Worm (Caenorhabditis elegans) whole organism, L3 larva: Measurements from ENCODE around the gene cpx-2.

Experiments used
- R02D3.7 ChIP-seq: fragments of 150-350 bp; optimal IDR thresholded peaks from 2 replicates; lab custom pipeline; 2014; ENCODE audit warnings: missing biosample characterization, missing genetic modification characterization
- ZK546.5 ChIP-seq: sonication (generic microtip); optimal IDR thresholded peaks from 2 replicates; lab custom pipeline; 2017; ENCODE audit warnings: missing biosample characterization, missing genetic modification characterization
- aly-2 ChIP-seq: fragments of 150-350 bp; optimal IDR thresholded peaks from 2 replicates; lab custom pipeline; 2014; ENCODE audit warnings: missing biosample characterization, missing genetic modification characterization
- ama-1 ChIP-seq: fragments of 150-350 bp; optimal IDR thresholded peaks from 2 replicates; lab custom pipeline; 2018
- ceh-16 ChIP-seq: sonication (generic microtip); optimal IDR thresholded peaks from 2 replicates; lab custom pipeline; 2017; ENCODE audit warnings: missing biosample characterization, missing genetic modification characterization
- ceh-28 ChIP-seq: fragments of 150-350 bp; optimal IDR thresholded peaks from 2 replicates; lab custom pipeline; 2014; ENCODE audit warnings: missing biosample characterization, missing genetic modification reagents, missing genetic modification characterization
- ceh-9 ChIP-seq: sonication (generic microtip); optimal IDR thresholded peaks from 2 replicates; lab custom pipeline; 2018; ENCODE audit warnings: missing biosample characterization, missing genetic modification characterization
- egl-27 ChIP-seq: sonication (generic microtip); optimal IDR thresholded peaks from 4 replicates; lab custom pipeline; 2017; ENCODE audit warnings: missing biosample characterization, missing genetic modification reagents, missing genetic modification characterization
- elt-1 ChIP-seq: fragments of 150-350 bp; optimal IDR thresholded peaks from 2 replicates; lab custom pipeline; 2014; ENCODE audit warnings: missing biosample characterization, missing genetic modification characterization
- elt-2 ChIP-seq: sonication (generic microtip); optimal IDR thresholded peaks from 2 replicates; lab custom pipeline; 2016; ENCODE audit warnings: missing genetic modification reagents, mild to moderate bottlenecking, missing genetic modification characterization, missing compliant biosample characterization
- elt-3 ChIP-seq, 3 experiments: fragments of 150-350 bp in 1 of 3; sonication (generic microtip) in 2 of 3; optimal IDR thresholded peaks; 2 replicates in 2 of 3; 4 replicates in 1 of 3; lab custom pipeline; 2014 to 2017; ENCODE audit warnings: missing biosample characterization in 3 of 3, missing genetic modification characterization in 3 of 3
- eor-1 ChIP-seq, 2 experiments: fragments of 150-350 bp; optimal IDR thresholded peaks; 2 replicates each; lab custom pipeline; 2014 to 2018; ENCODE audit warnings: missing biosample characterization in 2 of 2, missing genetic modification characterization in 2 of 2
- fkh-10 ChIP-seq: sonication (generic microtip); optimal IDR thresholded peaks from 2 replicates; lab custom pipeline; 2017; ENCODE audit warnings: missing biosample characterization, missing genetic modification reagents, missing genetic modification characterization
- fkh-2 ChIP-seq: fragments of 150-350 bp; optimal IDR thresholded peaks from 2 replicates; lab custom pipeline; 2014; ENCODE audit warnings: missing biosample characterization, missing genetic modification reagents, missing genetic modification characterization
- fos-1 ChIP-seq: fragments of 150-350 bp; optimal IDR thresholded peaks from 2 replicates; lab custom pipeline; 2014; ENCODE audit warnings: missing biosample characterization, missing genetic modification characterization
- jun-1 ChIP-seq: fragments of 150-350 bp; optimal IDR thresholded peaks from 2 replicates; lab custom pipeline; 2014; ENCODE audit warnings: missing biosample characterization, missing genetic modification reagents, missing genetic modification characterization
- lin-15B ChIP-seq: fragments of 150-350 bp; optimal IDR thresholded peaks from 2 replicates; lab custom pipeline; 2014; ENCODE audit warnings: missing biosample characterization, missing genetic modification characterization
- lsy-12 ChIP-seq: sonication (generic microtip); optimal IDR thresholded peaks from 2 replicates; lab custom pipeline; 2016; ENCODE audit warnings: mild to moderate bottlenecking, missing genetic modification characterization, missing compliant biosample characterization
- nhr-12 ChIP-seq: fragments of 150-350 bp; optimal IDR thresholded peaks from 2 replicates; lab custom pipeline; 2014; ENCODE audit warnings: missing biosample characterization, missing genetic modification characterization
- nhr-23 ChIP-seq: fragments of 150-350 bp; optimal IDR thresholded peaks from 2 replicates; lab custom pipeline; 2014; ENCODE audit warnings: missing biosample characterization, missing genetic modification reagents, missing genetic modification characterization
- nhr-237 ChIP-seq: fragments of 150-350 bp; optimal IDR thresholded peaks from 2 replicates; lab custom pipeline; 2014; ENCODE audit warnings: missing biosample characterization, missing genetic modification characterization
- nhr-25 ChIP-seq: sonication (generic microtip); optimal IDR thresholded peaks from 2 replicates; lab custom pipeline; 2017; ENCODE audit warnings: missing biosample characterization, missing genetic modification characterization
- nhr-43 ChIP-seq: sonication (generic microtip); optimal IDR thresholded peaks from 2 replicates; lab custom pipeline; 2016; ENCODE audit warnings: mild to moderate bottlenecking, missing genetic modification characterization, missing compliant biosample characterization; ENCODE audit not compliant: poor library complexity, severe bottlenecking
- nhr-67 ChIP-seq: fragments of 150-350 bp; optimal IDR thresholded peaks from 2 replicates; lab custom pipeline; 2014; ENCODE audit warnings: missing biosample characterization, missing genetic modification characterization
- nhr-76 ChIP-seq: fragments of 150-350 bp; sonication (generic microtip); optimal IDR thresholded peaks from 5 replicates; lab custom pipeline; 2014; ENCODE audit warnings: missing biosample characterization, missing genetic modification characterization
- nhr-77 ChIP-seq: fragments of 150-350 bp; optimal IDR thresholded peaks from 2 replicates; lab custom pipeline; 2014; ENCODE audit warnings: missing biosample characterization, missing genetic modification characterization
- pha-4 ChIP-seq: fragments of 150-350 bp; optimal IDR thresholded peaks from 2 replicates; lab custom pipeline; 2014; ENCODE audit warnings: missing biosample characterization, missing genetic modification reagents, missing genetic modification characterization
- sea-2 ChIP-seq: fragments of 150-350 bp; sonication (generic microtip); optimal IDR thresholded peaks from 4 replicates; lab custom pipeline; 2014; ENCODE audit warnings: missing biosample characterization, missing genetic modification reagents, missing genetic modification characterization
- skn-1 ChIP-seq: fragments of 150-350 bp; optimal IDR thresholded peaks from 2 replicates; lab custom pipeline; 2014; ENCODE audit warnings: missing biosample characterization, missing genetic modification characterization
- snpc-4 ChIP-seq: fragments of 150-350 bp; optimal IDR thresholded peaks from 2 replicates; lab custom pipeline; 2014; ENCODE audit warnings: missing biosample characterization, missing genetic modification characterization
- tbx-2 ChIP-seq: sonication (generic microtip); optimal IDR thresholded peaks from 2 replicates; lab custom pipeline; 2016; ENCODE audit warnings: mild to moderate bottlenecking, missing genetic modification characterization, missing compliant biosample characterization
- unc-39 ChIP-seq: sonication (generic microtip); optimal IDR thresholded peaks from 4 replicates; lab custom pipeline; 2017; ENCODE audit warnings: missing biosample characterization, missing genetic modification characterization
- unc-62 ChIP-seq: fragments of 150-350 bp; sonication (generic microtip); optimal IDR thresholded peaks from 4 replicates; lab custom pipeline; 2014; ENCODE audit warnings: missing biosample characterization, missing genetic modification reagents, missing genetic modification characterization
- ztf-11 ChIP-seq: fragments of 150-350 bp; optimal IDR thresholded peaks from 2 replicates; lab custom pipeline; 2014; ENCODE audit warnings: missing biosample characterization, missing genetic modification characterization
- ztf-4 ChIP-seq: fragments of 150-350 bp; optimal IDR thresholded peaks from 2 replicates; lab custom pipeline; 2014; ENCODE audit warnings: missing biosample characterization, missing genetic modification characterization

The cpx-2 gene

ce11 chrX:13071120-13071519 is at the start of gene cpx-2:
cpx-2 (minus strand) TSS chrX:13071220.
- TF ChIP-seq ztf-4 (tag; lab: Kevin White, UChicago) (no peak), unc-62 (no peak), fkh-2 (no peak), pha-4 (tag; lab: Kevin White, UChicago) (no peak), snpc-4 (tag; lab: Kevin White, UChicago) (no peak), skn-1 (tag; lab: Kevin White, UChicago) (no peak), fkh-10 (GFP tag; lab: Kevin White, UChicago) (no peak), ZK546.5 (no peak), ceh-9 (tag; lab: Kevin White, UChicago) (no peak)

ce11 chrX:13119900-13120299 is 48.9 kb upstream of the cpx-2 start:
- TF ChIP-seq fkh-2 (no peak), nhr-237 (tag; lab: Kevin White, UChicago) (no peak), ama-1 (lab: Kevin White, UChicago) (no peak), elt-3 (tag; optimal IDR thresholded peaks at IDR 0.05; lab: Kevin White, UChicago) (no peak), elt-1 (tag; lab: Kevin White, UChicago) (peak; percentile 73), egl-27 (tag; lab: Kevin White, UChicago) (no peak), eor-1 (tag; optimal IDR thresholded peaks at IDR 0.05; lab: Kevin White, UChicago) (no peak), nhr-25 (peak; percentile 36), fkh-10 (GFP tag; lab: Kevin White, UChicago) (no peak), ceh-16 (tag; lab: Kevin White, UChicago) (no peak), nhr-67 (tag; lab: Kevin White, UChicago) (no peak), pha-4 (tag; lab: Kevin White, UChicago) (no peak), unc-62 (no peak), lin-15B (no peak), nhr-23 (peak; percentile 54), ztf-11 (tag; lab: Kevin White, UChicago) (no peak), nhr-43 (peak; percentile 38)
- TF ChIP-seq, all 47 proteins: peak for 4

- no peak for TF ChIP-seq nhr-76 (tag; lab: Kevin White, UChicago)
- TF ChIP-seq pha-4 (tag; lab: Kevin White, UChicago): no peak
- no peak for TF ChIP-seq elt-2 (tag; lab: Kevin White, UChicago)
- no peak for TF ChIP-seq lsy-12 (tag; lab: Kevin White, UChicago)
- no peak for TF ChIP-seq unc-62
- no peak for TF ChIP-seq unc-39 (tag; lab: Kevin White, UChicago)
- TF ChIP-seq fos-1 (tag; lab: Kevin White, UChicago): no peak
- no peak for TF ChIP-seq R02D3.7 (tag; lab: Kevin White, UChicago)
- no peak for TF ChIP-seq aly-2 (tag; lab: Kevin White, UChicago)
- no peak for TF ChIP-seq nhr-77 (tag; lab: Kevin White, UChicago)
- TF ChIP-seq sea-2 (GFP tag; lab: Kevin White, UChicago): no peak
- TF ChIP-seq lin-15B: no peak
- no peak for TF ChIP-seq nhr-67 (tag; lab: Kevin White, UChicago)
- no peak for TF ChIP-seq tbx-2 (tag; lab: Kevin White, UChicago)
- TF ChIP-seq jun-1 (tag; lab: Kevin White, UChicago): no peak
- TF ChIP-seq nhr-25: no peak
- TF ChIP-seq nhr-12 (tag; lab: Kevin White, UChicago): no peak
- no peak for TF ChIP-seq ztf-4 (tag; lab: Kevin White, UChicago)
- TF ChIP-seq ceh-28 (tag; lab: Kevin White, UChicago): no peak
These were observed 45.4 kb upstream of the cpx-2 start for ce11 chrX:13116380-13116779.

ce11 chrX:13115694-13116093 is 44.7 kb upstream of the cpx-2 start:
- no peak for TF ChIP-seq nhr-76 (tag; lab: Kevin White, UChicago)
- no peak for TF ChIP-seq nhr-23
- TF ChIP-seq nhr-12 (tag; lab: Kevin White, UChicago): no peak

ce11 chrX:13113457-13113856 is 42.4 kb upstream of the cpx-2 start, which contains the start of gene F17H10.2:
F17H10.2 (plus strand) TSS chrX:13113772.
- TF ChIP-seq nhr-43 (peak; percentile 12), nhr-25 (peak; percentile 63), elt-1 (tag; lab: Kevin White, UChicago) (no peak)
